Fruit fly (Drosophila melanogaster): ENCODE measurements around the gene Tango10.

The Tango10 gene

dm6 chrX:11715263-11715659 is 4.8 kb upstream of the Tango10 start, which contains the start of gene Amun (continued):
- peak; percentile 13 for TF ChIP-seq CG7786 (GFP tag; optimal IDR thresholded peaks at IDR 0.05)
- no peak for TF ChIP-seq trh (GFP tag; optimal IDR thresholded peaks at IDR 0.05)
- no peak for TF ChIP-seq btn (GFP tag; optimal IDR thresholded peaks at IDR 0.05)
- no peak for TF ChIP-seq Adf1 (GFP tag; IDR thresholded peaks at IDR 0.05)
- no peak for TF ChIP-seq sima (GFP tag; optimal IDR thresholded peaks at IDR 0.05)
- no peak for TF ChIP-seq GATAe (GFP tag; conservative IDR thresholded peaks at IDR 0.05)
- no peak for TF ChIP-seq CG2129 (GFP tag; IDR thresholded peaks at IDR 0.05; ENCODE audit: partially characterized antibody)
- no peak for TF ChIP-seq gfzf (GFP tag; optimal IDR thresholded peaks at IDR 0.05)
- TF ChIP-seq phol (tag; optimal IDR thresholded peaks at IDR 0.05) = no peak
- no peak for TF ChIP-seq dan (GFP tag; IDR thresholded peaks at IDR 0.05)
- TF ChIP-seq ssp (GFP tag; IDR thresholded peaks at IDR 0.05) = peak; percentile 46; the same call in 1 of the 2 replicates
- no peak for TF ChIP-seq amos (GFP tag; IDR thresholded peaks at IDR 0.05; ENCODE audit: partially characterized antibody)
- no peak for TF ChIP-seq salm (tag; optimal IDR thresholded peaks at IDR 0.05)
- no peak for TF ChIP-seq Atf6 (GFP tag; IDR thresholded peaks at IDR 0.05)
- TF ChIP-seq CG12769 (tag; optimal IDR thresholded peaks at IDR 0.05) = no peak
- TF ChIP-seq CG14014 (GFP tag; IDR thresholded peaks at IDR 0.05) = no peak; the same call in 1 of the 2 replicates
- TF ChIP-seq Drgx (GFP tag; IDR thresholded peaks at IDR 0.05) = 0 out of 2 replicates have a peak, but pooled peaks have one; percentile 9
- no peak for TF ChIP-seq Max (GFP tag; optimal IDR thresholded peaks at IDR 0.05)
- TF ChIP-seq CG9609 (GFP tag; optimal IDR thresholded peaks at IDR 0.05) = no peak
- no peak for TF ChIP-seq Camta (GFP tag; optimal IDR thresholded peaks at IDR 0.05)
- TF ChIP-seq ase (GFP tag; IDR thresholded peaks at IDR 0.05) = no peak
- 0 out of 3 replicates have a peak, but pooled peaks have one; percentile 17 for TF ChIP-seq C15 (GFP tag; IDR thresholded peaks at IDR 0.05)
- no peak for TF ChIP-seq CG9876 (GFP tag; optimal IDR thresholded peaks at IDR 0.05)
- no peak for TF ChIP-seq bigmax (GFP tag; optimal IDR thresholded peaks at IDR 0.05)
- TF ChIP-seq nau (GFP tag; optimal IDR thresholded peaks at IDR 0.05) = no peak
- TF ChIP-seq CG30431 (GFP tag; optimal IDR thresholded peaks at IDR 0.05) = no peak
- no peak for TF ChIP-seq CG11723 (GFP tag; optimal IDR thresholded peaks at IDR 0.05)
- peak; percentile 97 for TF ChIP-seq CG4820 (GFP tag; optimal IDR thresholded peaks at IDR 0.05)
- no peak for TF ChIP-seq CG6791 (GFP tag; IDR thresholded peaks at IDR 0.05; ENCODE audit: partially characterized antibody)
- TF ChIP-seq shn (GFP tag; optimal IDR thresholded peaks at IDR 0.05) = peak; percentile 43
- TF ChIP-seq gt (GFP tag; IDR thresholded peaks at IDR 0.05) = no peak
- TF ChIP-seq maf-S (GFP tag; optimal IDR thresholded peaks at IDR 0.05) = no peak
- peak; percentile 73 for TF ChIP-seq Rfx (GFP tag; IDR thresholded peaks at IDR 0.05)
- TF ChIP-seq Atf-2 (GFP tag; optimal IDR thresholded peaks at IDR 0.05) = peak; percentile 3
- no peak for TF ChIP-seq bowl (GFP tag; IDR thresholded peaks at IDR 0.05)
- no peak for TF ChIP-seq CG8924 (tag; optimal IDR thresholded peaks at IDR 0.05)
- peak; percentile 60; the same call in 2 of the 3 replicates for TF ChIP-seq ken (GFP tag; IDR thresholded peaks at IDR 0.05)
- TF ChIP-seq wek (GFP tag; optimal IDR thresholded peaks at IDR 0.05) = no peak
- TF ChIP-seq ato (GFP tag; IDR thresholded peaks at IDR 0.05; ENCODE audit: partially characterized antibody) = no peak
- no peak for TF ChIP-seq caup (GFP tag; optimal IDR thresholded peaks at IDR 0.05; ENCODE audit: severe bottlenecking)
- no peak for TF ChIP-seq CG15479 (GFP tag; optimal IDR thresholded peaks at IDR 0.05)
- no peak for TF ChIP-seq mirr (GFP tag; optimal IDR thresholded peaks at IDR 0.05)
- no peak for TF ChIP-seq vfl (GFP tag; optimal IDR thresholded peaks at IDR 0.05)
- TF ChIP-seq esg (GFP tag; conservative IDR thresholded peaks at IDR 0.05) = no peak
- TF ChIP-seq lola (GFP tag; optimal IDR thresholded peaks at IDR 0.05) = peak in 1 of 3 experiments; percentile 13
- TF ChIP-seq sug (tag; optimal IDR thresholded peaks at IDR 0.05) = no peak
- no peak for TF ChIP-seq CG3726 (GFP tag; IDR thresholded peaks at IDR 0.05)
- no peak for TF ChIP-seq CG11398 (GFP tag; optimal IDR thresholded peaks at IDR 0.05)
- peak; percentile 9 for TF ChIP-seq CG3838 (GFP tag; optimal IDR thresholded peaks at IDR 0.05)
- no peak for TF ChIP-seq eyg (GFP tag; optimal IDR thresholded peaks at IDR 0.05)
- peak; percentile 50 for TF ChIP-seq CG14441 (GFP tag; IDR thresholded peaks at IDR 0.05)
- no peak for TF ChIP-seq pum (GFP tag; optimal IDR thresholded peaks at IDR 0.05)
